Fruit fly (Drosophila melanogaster) whole organism, embryonic: ENCODE measurements around the gene CG9498.

ENCODE experiments used
- CG14860 ChIP-seq: fragments of 200-800 bp; sonication (Bioruptor generic); IDR thresholded peaks from 3 replicates; pipeline ENCODE4 v1.3.6; 2022; ENCODE audit warnings: missing biosample characterization, missing genetic modification characterization; ENCODE audit not compliant: partially characterized antibody
- CG3281 ChIP-seq: fragments of 200-800 bp; sonication (Bioruptor generic); optimal IDR thresholded peaks from 3 replicates; lab custom pipeline; 2017; ENCODE audit warnings: missing biosample characterization, mild to moderate bottlenecking, missing genetic modification characterization
- CG4360 ChIP-seq: fragments of 200-800 bp; sonication (Bioruptor generic); IDR thresholded peaks from 2 replicates; pipeline ENCODE4 v1.3.6; 2022; ENCODE audit warnings: missing biosample characterization, missing genetic modification characterization
- Gug ChIP-seq: fragments of 200-800 bp; sonication (Bioruptor generic); IDR thresholded peaks from 4 replicates; pipeline ENCODE4 v1.3.6; 2022; ENCODE audit warnings: missing biosample characterization, missing genetic modification characterization
- eyg ChIP-seq: fragments of 200-800 bp; sonication (Bioruptor generic); optimal IDR thresholded peaks from 3 replicates; lab custom pipeline; 2016; ENCODE audit warnings: missing biosample characterization, missing genetic modification characterization
- fd96Cb ChIP-seq: fragments of 200-800 bp; sonication (Bioruptor generic); optimal IDR thresholded peaks from 2 replicates; lab custom pipeline; 2018; ENCODE audit warnings: missing biosample characterization, mild to moderate bottlenecking, missing genetic modification characterization, moderate library complexity
- psq ChIP-seq: fragments of 200-800 bp; sonication (Bioruptor generic); optimal IDR thresholded peaks from 2 replicates; lab custom pipeline; 2017; ENCODE audit warnings: missing biosample characterization, missing genetic modification characterization
- tx ChIP-seq: fragments of 200-800 bp; sonication (Bioruptor generic); optimal IDR thresholded peaks from 2 replicates; lab custom pipeline; 2016; ENCODE audit warnings: missing biosample characterization, missing genetic modification characterization

- TF ChIP-seq fd96Cb (tag; lab: Kevin White, UChicago) (no peak), Gug (GFP tag; lab: Robert Waterston, UW) (no peak), CG3281 (GFP tag; lab: Kevin White, UChicago) (no peak), tx (no peak), psq (GFP tag; lab: Kevin White, UChicago) (no peak), eyg (GFP tag; lab: Kevin White, UChicago) (no peak), CG4360 (GFP tag; lab: Robert Waterston, UW) (no peak), CG14860 (GFP tag; lab: Robert Waterston, UW) (no peak)
Measured at dm6 chr2L:6367478-6367932, 16.7 kb upstream of the CG9498 start, which contains the start of gene Nepl4.
